Worm (Caenorhabditis elegans) whole organism, mixed stage, embryonic: ENCODE data around the gene F48G7.8.

Experiments
- blmp-1 ChIP-seq: fragments of 150-350 bp; optimal IDR thresholded peaks from 2 replicates; lab custom pipeline; 2014; ENCODE audit warnings: missing biosample characterization, missing genetic modification characterization
- drap-1 ChIP-seq: fragments of 200-800 bp; sonication (Bioruptor generic); optimal IDR thresholded peaks from 3 replicates; lab custom pipeline; 2018; ENCODE audit warnings: mild to moderate bottlenecking, missing genetic modification characterization, missing compliant biosample characterization
- lsy-2 ChIP-seq: fragments of 150-350 bp; optimal IDR thresholded peaks from 2 replicates; lab custom pipeline; 2014; ENCODE audit warnings: missing biosample characterization, missing genetic modification characterization
- nhr-12 ChIP-seq: fragments of 150-350 bp; optimal IDR thresholded peaks from 2 replicates; lab custom pipeline; 2014; ENCODE audit warnings: missing biosample characterization, missing genetic modification characterization
- nhr-237 ChIP-seq: fragments of 150-350 bp; optimal IDR thresholded peaks from 2 replicates; lab custom pipeline; 2014; ENCODE audit warnings: missing biosample characterization, missing genetic modification characterization
- nhr-28 ChIP-seq: fragments of 150-350 bp; optimal IDR thresholded peaks from 2 replicates; lab custom pipeline; 2014; ENCODE audit warnings: missing biosample characterization, missing genetic modification characterization
- pha-4 ChIP-seq: fragments of 150-350 bp; optimal IDR thresholded peaks from 2 replicates; lab custom pipeline; 2018; ENCODE audit warnings: missing biosample characterization, missing genetic modification reagents, missing genetic modification characterization
- snpc-4 ChIP-seq: fragments of 150-350 bp; optimal IDR thresholded peaks from 2 replicates; lab custom pipeline; 2014; ENCODE audit warnings: missing biosample characterization, missing genetic modification characterization
- unc-62 ChIP-seq: fragments of 150-350 bp; optimal IDR thresholded peaks from 2 replicates; lab custom pipeline; 2014; ENCODE audit warnings: missing biosample characterization, missing genetic modification reagents, missing genetic modification characterization
- ztf-11 ChIP-seq: fragments of 150-350 bp; optimal IDR thresholded peaks from 2 replicates; lab custom pipeline; 2014; ENCODE audit warnings: missing biosample characterization, missing genetic modification characterization

- TF ChIP-seq snpc-4 (tag; lab: Kevin White, UChicago): no peak
- no peak for TF ChIP-seq nhr-12 (tag; lab: Kevin White, UChicago)
- no peak for TF ChIP-seq lsy-2 (tag; lab: Kevin White, UChicago)
- TF ChIP-seq nhr-237: no peak
- TF ChIP-seq ztf-11: no peak
- no peak for TF ChIP-seq blmp-1 (tag; lab: Kevin White, UChicago)
- TF ChIP-seq unc-62 (GFP tag; lab: Kevin White, UChicago): no peak
- TF ChIP-seq drap-1 (GFP tag; lab: Kevin White, UChicago): no peak
- TF ChIP-seq pha-4 (tag; lab: Kevin White, UChicago): no peak
- no peak for TF ChIP-seq nhr-28 (tag; lab: Kevin White, UChicago)
Measured at ce11 chrV:628527-628926, 1.0 kb upstream of the F48G7.8 start, which contains the start of gene F48G7.9.
